Worm (Caenorhabditis elegans): ENCODE results near the gene nmy-1.

ce11 chrX:2931852-2932251 lies 22.5 kb downstream of the nmy-1 start:
- TF ChIP-seq aly-2 (tag; optimal IDR thresholded peaks at IDR 0.05) (no peak), R02D3.7 (tag; optimal IDR thresholded peaks at IDR 0.05) (no peak), fos-1 (tag; optimal IDR thresholded peaks at IDR 0.05) (no peak), lin-15B (tag; optimal IDR thresholded peaks at IDR 0.05) (no peak), lin-13 (GFP tag; optimal IDR thresholded peaks at IDR 0.05) (no peak)
